Worm (Caenorhabditis elegans) whole organism, L1 larva: ENCODE measurements around the gene srd-59.

Experiments used
- C04F5.9 ChIP-seq: sonication (generic microtip); optimal IDR thresholded peaks from 2 replicates; lab custom pipeline; 2016; ENCODE audit warnings: missing genetic modification characterization, missing compliant biosample characterization
- C16A3.4 ChIP-seq: fragments of 150-350 bp; optimal IDR thresholded peaks from 2 replicates; lab custom pipeline; 2014; ENCODE audit warnings: missing biosample characterization, missing genetic modification characterization
- aha-1 ChIP-seq: fragments of 150-350 bp; optimal IDR thresholded peaks from 2 replicates; lab custom pipeline; 2014; ENCODE audit warnings: missing biosample characterization, missing genetic modification characterization
- alr-1 ChIP-seq: fragments of 200-800 bp; sonication (Bioruptor generic); optimal IDR thresholded peaks from 2 replicates; lab custom pipeline; 2018; ENCODE audit warnings: borderline replicate concordance, mild to moderate bottlenecking, missing genetic modification characterization, missing compliant biosample characterization
- aly-2 ChIP-seq: fragments of 150-350 bp; optimal IDR thresholded peaks from 2 replicates; lab custom pipeline; 2014; ENCODE audit warnings: missing biosample characterization, missing genetic modification characterization
- blmp-1 ChIP-seq: fragments of 150-350 bp; optimal IDR thresholded peaks from 2 replicates; lab custom pipeline; 2014; ENCODE audit warnings: missing biosample characterization, missing genetic modification characterization
- ceh-8 ChIP-seq: fragments of 200-800 bp; sonication (Bioruptor generic); optimal IDR thresholded peaks from 2 replicates; lab custom pipeline; 2018; ENCODE audit warnings: mild to moderate bottlenecking, missing genetic modification characterization, moderate library complexity, missing compliant biosample characterization
- ces-1 ChIP-seq: fragments of 150-350 bp; optimal IDR thresholded peaks from 2 replicates; lab custom pipeline; 2014; ENCODE audit warnings: missing biosample characterization, missing genetic modification reagents, missing genetic modification characterization
- dpl-1 ChIP-seq, 3 experiments: fragments of 150-350 bp in 2 of 3; sonication (generic microtip) in 1 of 3; optimal IDR thresholded peaks; 2 replicates each; lab custom pipeline; 2014 to 2017; ENCODE audit warnings: missing biosample characterization in 3 of 3, missing genetic modification characterization in 3 of 3, missing genetic modification reagents in 3 of 3
- efl-1 ChIP-seq, 4 experiments: fragments of 150-350 bp; optimal IDR thresholded peaks in 3 of 4; peaks in 1 of 4; 1 replicate in 1 of 4; 2 replicates in 3 of 4; lab custom pipeline; 2014; ENCODE audit warnings: missing biosample characterization in 2 of 4, missing genetic modification characterization in 2 of 4, missing genetic modification reagents in 2 of 4
- egl-13 ChIP-seq: sonication (generic microtip); optimal IDR thresholded peaks from 2 replicates; lab custom pipeline; 2016; ENCODE audit warnings: missing genotype, missing genetic modification reagents, missing genetic modification characterization, missing compliant biosample characterization
- egl-27 ChIP-seq, 2 experiments: fragments of 150-350 bp in 1 of 2; sonication (generic microtip); optimal IDR thresholded peaks; 3 replicates each; lab custom pipeline; 2017 to 2018; ENCODE audit warnings: missing biosample characterization in 2 of 2, missing genetic modification characterization in 2 of 2, missing genetic modification reagents in 2 of 2
- elt-2 ChIP-seq: sonication (generic microtip); optimal IDR thresholded peaks from 2 replicates; lab custom pipeline; 2016; ENCODE audit warnings: missing genetic modification characterization, mild to moderate bottlenecking, inconsistent platforms, missing compliant biosample characterization, missing genetic modification reagents
- elt-3 ChIP-seq, 6 experiments: fragments of 150-350 bp in 1 of 6; sonication (generic microtip); optimal IDR thresholded peaks; 2 replicates each; lab custom pipeline; 2017 to 2018; ENCODE audit warnings: missing biosample characterization in 6 of 6, missing genetic modification characterization in 6 of 6, inconsistent platforms in 1 of 6
- ets-5 ChIP-seq: fragments of 200-800 bp; sonication (Bioruptor generic); IDR thresholded peaks from 2 replicates; pipeline ENCODE4 v1.3.6; 2022; ENCODE audit warnings: missing genetic modification characterization, missing compliant biosample characterization
- fkh-10 ChIP-seq: sonication (generic microtip); optimal IDR thresholded peaks from 2 replicates; lab custom pipeline; 2017; ENCODE audit warnings: missing biosample characterization, missing genetic modification reagents, missing genetic modification characterization
- fkh-8 ChIP-seq: sonication (generic microtip); optimal IDR thresholded peaks from 2 replicates; lab custom pipeline; 2016; ENCODE audit warnings: mild to moderate bottlenecking, missing genetic modification characterization, missing compliant biosample characterization
- hlh-17 ChIP-seq: fragments of 200-800 bp; sonication (Bioruptor generic); optimal IDR thresholded peaks from 2 replicates; lab custom pipeline; 2018; ENCODE audit warnings: missing genetic modification characterization, mild to moderate bottlenecking, missing compliant biosample characterization, moderate library complexity, borderline replicate concordance
- hpl-2 ChIP-seq: fragments of 150-350 bp; optimal IDR thresholded peaks from 2 replicates; lab custom pipeline; 2014; ENCODE audit warnings: missing biosample characterization, missing genetic modification reagents, missing genetic modification characterization
- irx-1 ChIP-seq: sonication (generic microtip); optimal IDR thresholded peaks from 2 replicates; lab custom pipeline; 2016; ENCODE audit warnings: missing genetic modification characterization, missing compliant biosample characterization
- jun-1 ChIP-seq: fragments of 150-350 bp; optimal IDR thresholded peaks from 2 replicates; lab custom pipeline; 2014; ENCODE audit warnings: missing biosample characterization, missing genetic modification reagents, missing genetic modification characterization
- lin-13 ChIP-seq: fragments of 150-350 bp; optimal IDR thresholded peaks from 2 replicates; lab custom pipeline; 2014; ENCODE audit warnings: missing biosample characterization, missing genetic modification reagents, missing genetic modification characterization
- lin-15B ChIP-seq: fragments of 150-350 bp; sonication (generic microtip); optimal IDR thresholded peaks from 3 replicates; lab custom pipeline; 2014; ENCODE audit warnings: missing biosample characterization, missing genetic modification characterization
- mab-9 ChIP-seq: fragments of 200-800 bp; sonication (Bioruptor generic); IDR thresholded peaks from 2 replicates; pipeline ENCODE4 v1.3.6; 2022; ENCODE audit warnings: missing genetic modification reagents, missing genetic modification characterization, missing compliant biosample characterization
- mdl-1 ChIP-seq, 2 experiments: fragments of 150-350 bp; optimal IDR thresholded peaks; 2 replicates each; lab custom pipeline; 2014 to 2017; ENCODE audit warnings: missing biosample characterization in 2 of 2, missing genetic modification characterization in 2 of 2, inconsistent platforms in 1 of 2
- mep-1 ChIP-seq: fragments of 150-350 bp; optimal IDR thresholded peaks from 2 replicates; lab custom pipeline; 2014; ENCODE audit warnings: missing biosample characterization, missing genetic modification characterization
- nhr-11 ChIP-seq: fragments of 150-350 bp; optimal IDR thresholded peaks from 2 replicates; lab custom pipeline; 2014; ENCODE audit warnings: missing biosample characterization, missing genetic modification characterization
- nhr-12 ChIP-seq: sonication (generic microtip); optimal IDR thresholded peaks from 2 replicates; lab custom pipeline; 2017; ENCODE audit warnings: missing biosample characterization, missing genetic modification characterization
- nhr-237 ChIP-seq: fragments of 150-350 bp; optimal IDR thresholded peaks from 2 replicates; lab custom pipeline; 2014; ENCODE audit warnings: missing biosample characterization, missing genetic modification characterization
- nhr-28 ChIP-seq: fragments of 150-350 bp; optimal IDR thresholded peaks from 2 replicates; lab custom pipeline; 2014; ENCODE audit warnings: missing biosample characterization, missing genetic modification characterization
- nhr-47 ChIP-seq: sonication (generic microtip); optimal IDR thresholded peaks from 2 replicates; lab custom pipeline; 2016; ENCODE audit warnings: mild to moderate bottlenecking, missing genetic modification characterization, moderate library complexity, missing compliant biosample characterization
- pag-3 ChIP-seq: sonication (generic microtip); optimal IDR thresholded peaks from 2 replicates; lab custom pipeline; 2017; ENCODE audit warnings: missing genetic modification characterization, mild to moderate bottlenecking, missing compliant biosample characterization, antibody characterized with exemption, borderline replicate concordance; ENCODE audit not compliant: insufficient read depth
- skn-1 ChIP-seq: fragments of 150-350 bp; optimal IDR thresholded peaks from 2 replicates; lab custom pipeline; 2014; ENCODE audit warnings: missing biosample characterization, missing genetic modification characterization
- snpc-4 ChIP-seq: fragments of 150-350 bp; optimal IDR thresholded peaks from 2 replicates; lab custom pipeline; 2014; ENCODE audit warnings: missing biosample characterization, missing genetic modification characterization
- snu-23 ChIP-seq: sonication (generic microtip); optimal IDR thresholded peaks from 2 replicates; lab custom pipeline; 2016; ENCODE audit warnings: missing genetic modification characterization, missing compliant biosample characterization
- sptf-1 ChIP-seq: fragments of 150-350 bp; optimal IDR thresholded peaks from 2 replicates; lab custom pipeline; 2014; ENCODE audit warnings: missing biosample characterization, missing genetic modification characterization
- swsn-7 ChIP-seq: sonication (generic microtip); optimal IDR thresholded peaks from 2 replicates; lab custom pipeline; 2016; ENCODE audit warnings: missing genetic modification characterization, missing compliant biosample characterization
- unc-130 ChIP-seq: fragments of 150-350 bp; optimal IDR thresholded peaks from 2 replicates; lab custom pipeline; 2017; ENCODE audit warnings: missing biosample characterization, missing genetic modification characterization, inconsistent platforms
- unc-30 ChIP-seq: sonication (generic microtip); optimal IDR thresholded peaks from 2 replicates; lab custom pipeline; 2017; ENCODE audit warnings: missing biosample characterization, missing genetic modification characterization
- unc-98 ChIP-seq: fragments of 200-800 bp; sonication (Bioruptor generic); IDR thresholded peaks from 2 replicates; pipeline ENCODE4 v1.3.6; 2022; ENCODE audit warnings: missing genetic modification characterization, missing compliant biosample characterization
- vab-15 ChIP-seq: sonication (generic microtip); optimal IDR thresholded peaks from 2 replicates; lab custom pipeline; 2017; ENCODE audit warnings: missing genotype, mild to moderate bottlenecking, missing genetic modification characterization, missing compliant biosample characterization
- xbp-1 ChIP-seq: sonication (generic microtip); optimal IDR thresholded peaks from 2 replicates; lab custom pipeline; 2016; ENCODE audit warnings: missing genetic modification characterization, missing compliant biosample characterization
- zag-1 ChIP-seq: fragments of 150-350 bp; optimal IDR thresholded peaks from 2 replicates; lab custom pipeline; 2014; ENCODE audit warnings: missing biosample characterization, missing genetic modification characterization
- zip-4 ChIP-seq: fragments of 200-800 bp; sonication (Bioruptor generic); optimal IDR thresholded peaks from 2 replicates; lab custom pipeline; 2018; ENCODE audit warnings: mild to moderate bottlenecking, missing genetic modification characterization, moderate library complexity, missing compliant biosample characterization
- ztf-4 ChIP-seq: fragments of 150-350 bp; optimal IDR thresholded peaks from 2 replicates; lab custom pipeline; 2014; ENCODE audit warnings: missing biosample characterization, missing genetic modification characterization

Gene srd-59

DNA sequence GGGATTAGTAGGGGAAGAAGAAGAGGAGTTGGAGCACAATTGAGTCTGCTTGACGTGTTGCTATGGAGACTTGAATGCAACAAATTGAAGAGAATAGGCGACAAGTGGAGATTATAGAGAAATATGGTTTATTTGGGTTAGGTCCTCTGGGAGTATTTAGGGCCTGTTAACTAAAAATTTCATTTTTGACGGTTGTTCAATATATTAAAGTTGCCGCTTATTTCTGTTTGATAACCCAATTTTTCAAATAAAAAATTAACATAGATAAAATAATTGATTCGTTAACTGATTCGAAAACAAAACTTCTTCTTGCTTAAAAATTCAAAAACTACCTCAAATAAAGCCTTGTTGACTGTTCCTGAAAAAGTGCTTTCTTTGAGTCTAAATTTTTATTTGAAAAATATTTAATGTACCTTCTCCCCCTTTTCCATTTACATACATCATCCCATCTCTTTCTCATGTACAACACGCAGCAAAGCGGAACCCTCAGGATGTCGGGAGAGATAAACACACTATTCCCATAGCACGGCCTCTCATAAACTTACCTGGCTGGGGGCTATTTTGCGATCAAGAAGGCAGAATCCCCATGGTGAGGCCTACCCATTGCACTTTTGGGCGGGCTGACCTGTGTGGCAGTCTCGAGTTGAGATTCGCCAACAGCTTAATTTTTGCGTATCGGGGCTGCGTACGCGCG is 34.0 kb upstream of the srd-59 start, which contains the start of gene dyf-13:
dyf-13 (minus strand) TSS at position 51 of the 694 bp plus-strand sequence.
- TF ChIP-seq efl-1 (optimal IDR thresholded peaks at IDR 0.05; lab: Kevin White, UChicago) (no peak), efl-1 (GFP tag; optimal IDR thresholded peaks at IDR 0.05 in 1 of 2; lab: Kevin White, UChicago) (no peak), C16A3.4 (tag; lab: Kevin White, UChicago) (no peak), swsn-7 (tag; lab: Kevin White, UChicago) (no peak), unc-30 (tag; lab: Kevin White, UChicago) (no peak), zag-1 (tag; lab: Kevin White, UChicago) (no peak), elt-2 (tag; lab: Kevin White, UChicago) (no peak)

DNA sequence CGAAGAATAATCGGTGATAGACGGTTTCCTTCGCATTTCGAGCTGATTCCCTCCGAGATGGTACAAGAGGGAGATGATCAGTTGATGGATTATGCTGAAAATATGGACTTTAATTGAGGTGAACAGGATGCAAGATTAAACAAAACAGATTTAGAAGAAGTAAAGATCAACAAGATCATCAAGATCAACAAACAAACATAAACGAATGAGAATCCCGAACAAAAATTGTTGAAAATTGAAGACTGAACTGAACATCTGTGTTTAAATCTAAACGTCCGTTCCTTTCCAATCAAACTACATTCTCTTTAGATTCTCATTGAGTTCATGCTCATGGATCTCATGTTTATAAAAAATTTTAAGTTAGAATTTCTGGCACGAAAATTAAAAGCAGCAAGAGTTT is 30.6 kb upstream of the srd-59 start, which contains the start of gene glc-4:
glc-4 (minus strand) TSS at position 101 of the 400 bp plus-strand sequence.
- no peak for TF ChIP-seq efl-1 (optimal IDR thresholded peaks at IDR 0.05; lab: Kevin White, UChicago)
- peak in 1 of 2 experiments; percentile 28 for TF ChIP-seq efl-1 (GFP tag; optimal IDR thresholded peaks at IDR 0.05 in 1 of 2; lab: Kevin White, UChicago)
- TF ChIP-seq unc-130 = no peak

DNA sequence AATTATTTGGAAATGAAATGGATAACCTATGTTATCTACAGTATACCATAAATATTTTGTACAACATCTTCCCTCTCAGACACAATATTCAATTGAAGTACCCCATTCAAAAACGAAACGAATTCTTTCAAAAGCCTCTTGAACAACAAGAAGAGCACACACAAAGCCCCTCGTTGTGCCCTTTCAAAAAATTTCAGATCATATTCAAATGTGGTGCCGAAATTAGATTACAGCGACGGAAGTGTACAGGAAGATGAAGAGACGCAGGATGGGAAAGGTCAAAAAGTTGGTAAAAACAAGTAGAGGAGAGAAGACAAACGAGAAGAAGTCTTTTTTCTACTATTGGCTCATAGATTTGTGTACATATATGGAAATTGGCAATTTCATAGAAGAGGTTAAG is 29.4 kb upstream of the srd-59 start:
- TF ChIP-seq fkh-10 (GFP tag; lab: Kevin White, UChicago) (peak; percentile 59), mab-9 (GFP tag; lab: Robert Waterston, UW) (no peak), skn-1 (tag; lab: Kevin White, UChicago) (no peak), dpl-1 (GFP tag; optimal IDR thresholded peaks at IDR 0.05; lab: Kevin White, UChicago) (no peak), ceh-8 (peak; percentile 58), nhr-47 (tag; lab: Kevin White, UChicago) (peak; percentile 11), egl-27 (tag; optimal IDR thresholded peaks at IDR 0.05; lab: Kevin White, UChicago) (no peak), aha-1 (no peak), egl-13 (tag; lab: Kevin White, UChicago) (no peak)

- no peak for TF ChIP-seq unc-98 (GFP tag; lab: Robert Waterston, UW)
- TF ChIP-seq nhr-47 (tag; lab: Kevin White, UChicago) = peak; percentile 41
- TF ChIP-seq mdl-1 (tag; optimal IDR thresholded peaks at IDR 0.05; lab: Kevin White, UChicago) = no peak
- peak; percentile 14 for TF ChIP-seq swsn-7 (tag; lab: Kevin White, UChicago)
- TF ChIP-seq ceh-8 = no peak
- no peak for TF ChIP-seq nhr-237 (tag; lab: Kevin White, UChicago)
- no peak for TF ChIP-seq ets-5 (GFP tag; lab: Robert Waterston, UW)
- TF ChIP-seq snpc-4 (tag; lab: Kevin White, UChicago) = no peak
- TF ChIP-seq fkh-8 = peak; percentile 0
- no peak for TF ChIP-seq nhr-28 (tag; lab: Kevin White, UChicago)
- no peak for TF ChIP-seq lin-15B (tag; lab: Kevin White, UChicago)
- no peak for TF ChIP-seq vab-15 (tag; lab: Kevin White, UChicago)
- TF ChIP-seq irx-1 (tag; lab: Kevin White, UChicago) = no peak
- no peak for TF ChIP-seq sptf-1
- TF ChIP-seq hlh-17 (GFP tag; lab: Kevin White, UChicago) = no peak
- no peak for TF ChIP-seq jun-1
- no peak for TF ChIP-seq C04F5.9 (tag; lab: Kevin White, UChicago)
- peak; percentile 10 for TF ChIP-seq xbp-1 (tag; lab: Kevin White, UChicago)
- TF ChIP-seq ces-1 (GFP tag; lab: Kevin White, UChicago) = no peak
- TF ChIP-seq aly-2 (tag; lab: Kevin White, UChicago) = no peak
- no peak for TF ChIP-seq hpl-2 (GFP tag; lab: Kevin White, UChicago)
- TF ChIP-seq nhr-12 (tag; lab: Kevin White, UChicago) = no peak
- peak; percentile 35 for TF ChIP-seq mep-1 (tag; lab: Kevin White, UChicago)
- no peak for TF ChIP-seq lin-13 (GFP tag; lab: Kevin White, UChicago)
- no peak for TF ChIP-seq nhr-11
- no peak for TF ChIP-seq blmp-1
- TF ChIP-seq snu-23 = peak; percentile 19
- TF ChIP-seq zip-4 = no peak
- TF ChIP-seq skn-1 (tag; lab: Kevin White, UChicago) = no peak
- no peak for TF ChIP-seq alr-1 (tag; lab: Kevin White, UChicago)
- TF ChIP-seq pag-3 (tag; lab: Kevin White, UChicago) = no peak
- TF ChIP-seq ztf-4 (tag; lab: Kevin White, UChicago) = no peak
- no peak for TF ChIP-seq elt-3 (tag; optimal IDR thresholded peaks at IDR 0.05; lab: Kevin White, UChicago)
Observed at ce11 chrII:7182630-7183029, 22.9 kb upstream of the srd-59 start.
